Worm (Caenorhabditis elegans) whole organism, L4 larva: Measurements from ENCODE around the gene hlh-14.

ENCODE experiments used
- F26F4.8 ChIP-seq: fragments of 200-800 bp; sonication (Bioruptor generic); conservative IDR thresholded peaks from 2 replicates; pipeline ENCODE4 v1.3.6; 2022; ENCODE audit warnings: missing genetic modification characterization, missing compliant biosample characterization
- R02D3.7 ChIP-seq: fragments of 150-350 bp; sonication (generic microtip); optimal IDR thresholded peaks from 3 replicates; lab custom pipeline; 2014; ENCODE audit warnings: missing biosample characterization, missing genetic modification characterization
- Y75B8A.6 ChIP-seq: fragments of 200-800 bp; sonication (Bioruptor generic); IDR thresholded peaks from 2 replicates; pipeline ENCODE4 v1.3.6; 2022; ENCODE audit warnings: missing genetic modification reagents, missing genetic modification characterization, missing compliant biosample characterization
- aly-2 ChIP-seq: sonication (generic microtip); optimal IDR thresholded peaks from 2 replicates; lab custom pipeline; 2018; ENCODE audit warnings: missing biosample characterization, missing genetic modification characterization
- ama-1 ChIP-seq: fragments of 150-350 bp; optimal IDR thresholded peaks from 2 replicates; lab custom pipeline; 2014; ENCODE audit warnings: inconsistent platforms, mixed read lengths
- egl-43 ChIP-seq: fragments of 200-800 bp; sonication (Bioruptor generic); IDR thresholded peaks from 2 replicates; pipeline ENCODE4 v1.3.6; 2022; ENCODE audit warnings: missing genetic modification reagents, missing genetic modification characterization, missing compliant biosample characterization
- nhr-102 ChIP-seq: sonication (generic microtip); optimal IDR thresholded peaks from 2 replicates; lab custom pipeline; 2016; ENCODE audit warnings: mild to moderate bottlenecking, missing genetic modification characterization, moderate library complexity, missing compliant biosample characterization
- nhr-48 ChIP-seq: sonication (generic microtip); optimal IDR thresholded peaks from 2 replicates; lab custom pipeline; 2016; ENCODE audit warnings: mild to moderate bottlenecking, missing genetic modification characterization, missing compliant biosample characterization
- pqm-1 ChIP-seq: sonication (generic microtip); optimal IDR thresholded peaks from 2 replicates; lab custom pipeline; 2017; ENCODE audit warnings: missing biosample characterization, missing genetic modification characterization
- skn-1 ChIP-seq: fragments of 150-350 bp; optimal IDR thresholded peaks from 2 replicates; lab custom pipeline; 2014; ENCODE audit warnings: missing biosample characterization, missing genetic modification characterization
- spr-1 ChIP-seq: sonication (generic microtip); optimal IDR thresholded peaks from 2 replicates; lab custom pipeline; 2016; ENCODE audit warnings: mild to moderate bottlenecking, missing genetic modification characterization, missing compliant biosample characterization
- zip-11 ChIP-seq: fragments of 200-800 bp; sonication (Bioruptor generic); IDR thresholded peaks from 2 replicates; pipeline ENCODE4 v1.3.6; 2022; ENCODE audit warnings: missing genetic modification characterization, missing compliant biosample characterization

hlh-14 gene

ce11 chrII:5688959-5689358 is 49.7 kb downstream of the hlh-14 start, which contains the start of gene C25H3.11 (continued):
- no peak for TF ChIP-seq R02D3.7
- TF ChIP-seq F26F4.8 (GFP tag; lab: Robert Waterston, UW): no peak
- TF ChIP-seq nhr-48 (tag; lab: Kevin White, UChicago): no peak
- TF ChIP-seq aly-2 (tag; lab: Kevin White, UChicago): no peak
- TF ChIP-seq ama-1: peak; percentile 53
- TF ChIP-seq pqm-1 (tag; lab: Kevin White, UChicago): no peak
- no peak for TF ChIP-seq nhr-102
- peak; percentile 28 for TF ChIP-seq spr-1 (tag; lab: Kevin White, UChicago)
- TF ChIP-seq zip-11 (GFP tag; lab: Robert Waterston, UW): no peak
- 0 out of 2 replicates have a peak, but pooled peaks have one; percentile 10 for TF ChIP-seq Y75B8A.6 (GFP tag; lab: Robert Waterston, UW)
- TF ChIP-seq skn-1 (tag; lab: Kevin White, UChicago): no peak
- TF ChIP-seq egl-43 (GFP tag; lab: Robert Waterston, UW): 0 out of 2 replicates have a peak, but pooled peaks have one; percentile 55
- TF ChIP-seq, all 104 proteins: peak for 21
